Worm (Caenorhabditis elegans) whole organism, midembryonic: Measurements from ENCODE around the gene rnr-1.

Experiments used
- flt-1 ChIP-seq: fragments of 200-800 bp; sonication (Bioruptor generic); IDR thresholded peaks from 2 replicates; pipeline ENCODE4 v1.3.6; 2022; ENCODE audit warnings: missing genetic modification characterization, missing compliant biosample characterization
- tab-1 ChIP-seq: fragments of 200-800 bp; sonication (Bioruptor generic); IDR thresholded peaks from 2 replicates; pipeline ENCODE4 v1.3.6; 2022; ENCODE audit warnings: missing genetic modification characterization, missing compliant biosample characterization

DNA sequence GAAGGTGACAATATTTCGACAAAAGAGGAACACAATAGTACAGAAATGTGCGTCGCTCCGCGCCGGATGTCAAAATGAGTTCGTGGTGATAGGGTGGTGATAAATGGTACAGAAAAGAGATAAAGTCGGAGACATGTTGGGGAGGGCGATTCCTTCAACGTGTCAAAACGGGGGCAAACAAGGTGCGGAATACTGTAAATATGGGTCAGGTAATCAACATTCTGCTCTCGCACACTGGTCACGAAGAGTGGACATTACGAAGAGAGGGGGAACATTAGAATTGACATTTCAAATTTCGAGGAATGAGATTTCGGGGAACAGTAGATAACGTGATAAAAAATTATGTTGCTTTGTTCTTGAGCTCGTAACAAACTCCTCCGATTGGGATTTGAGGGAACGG, 29.0 kb downstream of the rnr-1 start, which contains the start of gene ZC84.6:
- no peak for TF ChIP-seq tab-1 (GFP tag; lab: Robert Waterston, UW)
- TF ChIP-seq flt-1 (GFP tag; lab: Robert Waterston, UW): no peak
